Fruit fly (Drosophila melanogaster) whole organism, embryonic: ENCODE data around the gene CG15044.

Source experiments
- Awh ChIP-seq: fragments of 200-800 bp; sonication (Bioruptor generic); IDR thresholded peaks from 2 replicates; pipeline ENCODE4, ENCODE4 v1.3.6; 2022; ENCODE audit warnings: missing biosample characterization, missing genetic modification characterization
- CG1603 ChIP-seq: fragments of 200-800 bp; sonication (Bioruptor generic); optimal IDR thresholded peaks from 2 replicates; lab custom pipeline; 2019; ENCODE audit warnings: missing biosample characterization, mild to moderate bottlenecking, missing genetic modification characterization, moderate library complexity
- CG17186 ChIP-seq: fragments of 200-800 bp; sonication (Bioruptor generic); optimal IDR thresholded peaks from 3 replicates; lab custom pipeline; 2017; ENCODE audit warnings: missing biosample characterization, missing genetic modification reagents, missing genetic modification characterization
- CG18476 ChIP-seq: fragments of 200-800 bp; sonication (Bioruptor generic); optimal IDR thresholded peaks from 2 replicates; lab custom pipeline; 2016; ENCODE audit warnings: missing biosample characterization, mild to moderate bottlenecking, missing genetic modification characterization
- CG2120 ChIP-seq: fragments of 200-800 bp; sonication (Bioruptor generic); optimal IDR thresholded peaks from 3 replicates; lab custom pipeline; 2016; ENCODE audit warnings: missing biosample characterization, missing genetic modification characterization
- CG8359 ChIP-seq: fragments of 200-800 bp; sonication (Bioruptor generic); optimal IDR thresholded peaks from 2 replicates; lab custom pipeline; 2017; ENCODE audit warnings: missing biosample characterization, mild to moderate bottlenecking, missing genetic modification characterization, borderline replicate concordance
- CG9876 ChIP-seq: fragments of 200-800 bp; sonication (Bioruptor generic); optimal IDR thresholded peaks from 2 replicates; lab custom pipeline; 2016; ENCODE audit warnings: missing biosample characterization, missing genetic modification characterization
- Dek ChIP-seq: fragments of 200-800 bp; sonication (Bioruptor generic); optimal IDR thresholded peaks from 3 replicates; lab custom pipeline; 2019; ENCODE audit warnings: missing biosample characterization, mild to moderate bottlenecking, missing genetic modification characterization, moderate library complexity
- Ets65A ChIP-seq: fragments of 200-800 bp; sonication (Bioruptor generic); peaks from one replicate; lab custom pipeline; 2016; ENCODE audit warnings: missing biosample characterization, missing genetic modification characterization
- Fer1 ChIP-seq: fragments of 200-800 bp; sonication (Bioruptor generic); optimal IDR thresholded peaks from 2 replicates; lab custom pipeline; 2017; ENCODE audit warnings: missing biosample characterization, mild to moderate bottlenecking, missing genetic modification characterization
- H15 ChIP-seq: fragments of 200-800 bp; sonication (Bioruptor generic); IDR thresholded peaks from 3 replicates; pipeline ENCODE4 v1.3.6; 2022; ENCODE audit warnings: missing biosample characterization, missing genetic modification characterization
- Hmx ChIP-seq: fragments of 200-800 bp; sonication (Bioruptor generic); optimal IDR thresholded peaks from 2 replicates; lab custom pipeline; 2016; ENCODE audit warnings: missing biosample characterization, missing genetic modification characterization
- Jarid2 ChIP-seq: fragments of 200-800 bp; sonication (Bioruptor generic); optimal IDR thresholded peaks from 3 replicates; lab custom pipeline; 2017; ENCODE audit warnings: mild to moderate bottlenecking, missing biosample characterization, missing genetic modification reagents, missing genetic modification characterization
- Sin3A ChIP-seq: fragments of >200 bp; optimal IDR thresholded peaks from 2 replicates; lab custom pipeline; 2018
- Sox102F ChIP-seq: fragments of 200-800 bp; sonication (Bioruptor generic); optimal IDR thresholded peaks from 2 replicates; lab custom pipeline; 2018; ENCODE audit warnings: missing biosample characterization, mild to moderate bottlenecking, missing genetic modification characterization, moderate library complexity
- otp ChIP-seq: fragments of 200-800 bp; sonication (Bioruptor generic); IDR thresholded peaks from 3 replicates; pipeline ENCODE4, ENCODE4 v1.3.6; 2022; ENCODE audit warnings: missing biosample characterization, missing genetic modification characterization
- prd ChIP-seq, 3 experiments: fragments of >200 bp in 2 of 3; fragments of 200-800 bp in 1 of 3; sonication (Bioruptor generic) in 1 of 3; optimal IDR thresholded peaks in 2 of 3; IDR thresholded peaks in 1 of 3; 2 replicates in 2 of 3; 3 replicates in 1 of 3; pipeline versions ENCODE4 v1.3.6 to Lab custom; 2017 to 2022; ENCODE audit warnings: missing biosample characterization in 1 of 3, missing genetic modification characterization in 1 of 3
- zfh2 ChIP-seq: fragments of 200-800 bp; sonication (Bioruptor generic); optimal IDR thresholded peaks from 2 replicates; lab custom pipeline; 2016; ENCODE audit warnings: missing biosample characterization, missing genetic modification characterization

The CG15044 gene

DNA sequence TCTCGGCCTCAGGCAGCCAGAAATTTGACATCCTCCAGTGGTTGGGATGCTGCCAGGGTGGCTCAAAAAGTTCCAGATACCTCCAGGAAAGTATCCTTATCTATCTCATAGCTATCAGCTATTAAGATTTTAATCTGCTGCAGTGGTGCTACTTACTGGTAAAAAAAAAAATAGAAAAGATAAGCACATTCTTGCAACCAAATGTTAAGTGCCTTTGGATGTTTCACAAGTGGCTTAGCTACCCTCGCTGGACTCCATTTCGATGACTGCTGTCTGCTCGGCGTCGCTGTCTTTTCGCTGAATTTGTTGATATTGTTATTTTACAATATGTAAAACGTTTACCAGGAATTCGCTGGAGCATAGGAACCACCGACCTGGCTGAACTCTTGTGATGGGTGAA lies 39.1 kb downstream of the CG15044 start (continued):
- no peak for TF ChIP-seq Sin3A
- TF ChIP-seq CG9876 (GFP tag; lab: Kevin White, UChicago) = no peak
- TF ChIP-seq CG17186 (GFP tag; lab: Kevin White, UChicago) = no peak
- no peak for TF ChIP-seq Awh (GFP tag; lab: Robert Waterston, UW)
- TF ChIP-seq CG8359 (GFP tag; lab: Kevin White, UChicago) = no peak
- TF ChIP-seq Dek (tag; lab: Kevin White, UChicago) = no peak
- peak; percentile 68 for TF ChIP-seq CG18476 (GFP tag; lab: Kevin White, UChicago)
- TF ChIP-seq otp (GFP tag; lab: Robert Waterston, UW) = no peak
- TF ChIP-seq Hmx (GFP tag; lab: Kevin White, UChicago) = no peak
- TF ChIP-seq Fer1 (GFP tag; lab: Kevin White, UChicago) = no peak
- no peak for TF ChIP-seq zfh2
- TF ChIP-seq prd (optimal IDR thresholded peaks at IDR 0.05; lab: Kevin White, UChicago) = no peak
- peak; percentile 14; the same call in 1 of the 3 replicates for TF ChIP-seq prd (GFP tag; IDR thresholded peaks at IDR 0.05; lab: Robert Waterston, UW)
- TF ChIP-seq CG2120 (GFP tag; lab: Kevin White, UChicago) = peak; percentile 48
- no peak for TF ChIP-seq H15 (GFP tag; lab: Robert Waterston, UW)
- TF ChIP-seq Jarid2 = no peak
- no peak for TF ChIP-seq CG1603 (tag; lab: Kevin White, UChicago)
- TF ChIP-seq Ets65A (GFP tag; lab: Kevin White, UChicago) = peak; percentile 87
- TF ChIP-seq Sox102F (GFP tag; lab: Kevin White, UChicago) = no peak
